Worm (Caenorhabditis elegans) whole organism, L1 larva: ENCODE measurements around the gene C08F1.12.

Experiments
- C04F5.9 ChIP-seq: sonication (generic microtip); optimal IDR thresholded peaks from 2 replicates; lab custom pipeline; 2016; ENCODE audit warnings: missing genetic modification characterization, missing compliant biosample characterization
- C34B4.2 ChIP-seq: sonication (generic microtip); optimal IDR thresholded peaks from 2 replicates; lab custom pipeline; 2017; ENCODE audit warnings: mild to moderate bottlenecking, missing genetic modification characterization, missing compliant biosample characterization
- Y116A8C.19 ChIP-seq: sonication (generic microtip); optimal IDR thresholded peaks from 2 replicates; lab custom pipeline; 2016; ENCODE audit warnings: missing compliant biosample characterization, missing genetic modification characterization, borderline replicate concordance
- aha-1 ChIP-seq: fragments of 150-350 bp; optimal IDR thresholded peaks from 2 replicates; lab custom pipeline; 2014; ENCODE audit warnings: missing biosample characterization, missing genetic modification characterization
- aly-2 ChIP-seq: fragments of 150-350 bp; optimal IDR thresholded peaks from 2 replicates; lab custom pipeline; 2014; ENCODE audit warnings: missing biosample characterization, missing genetic modification characterization
- ama-1 ChIP-seq: fragments of 150-350 bp; optimal IDR thresholded peaks from 2 replicates; lab custom pipeline; 2014
- ceh-63 ChIP-seq: fragments of 200-800 bp; sonication (Bioruptor generic); optimal IDR thresholded peaks from 2 replicates; lab custom pipeline; 2018; ENCODE audit warnings: mild to moderate bottlenecking, missing genetic modification characterization, missing compliant biosample characterization
- ceh-88 ChIP-seq: fragments of 200-800 bp; sonication (Bioruptor generic); IDR thresholded peaks from 2 replicates; pipeline ENCODE4 v1.3.6; 2022; ENCODE audit warnings: missing genetic modification characterization, missing compliant biosample characterization
- ceh-90 ChIP-seq: sonication (generic microtip); optimal IDR thresholded peaks from 2 replicates; lab custom pipeline; 2016; ENCODE audit warnings: missing genetic modification characterization, missing compliant biosample characterization
- ces-1 ChIP-seq: fragments of 150-350 bp; optimal IDR thresholded peaks from 2 replicates; lab custom pipeline; 2014; ENCODE audit warnings: missing biosample characterization, missing genetic modification reagents, missing genetic modification characterization
- dpl-1 ChIP-seq, 3 experiments: fragments of 150-350 bp in 2 of 3; sonication (generic microtip) in 1 of 3; optimal IDR thresholded peaks; 2 replicates each; lab custom pipeline; 2014 to 2017; ENCODE audit warnings: missing biosample characterization in 3 of 3, missing genetic modification characterization in 3 of 3, missing genetic modification reagents in 3 of 3
- dsc-1 ChIP-seq: sonication (generic microtip); optimal IDR thresholded peaks from 2 replicates; lab custom pipeline; 2016; ENCODE audit warnings: mild to moderate bottlenecking, missing genetic modification characterization, missing compliant biosample characterization
- efl-1 ChIP-seq, 4 experiments: fragments of 150-350 bp; optimal IDR thresholded peaks in 3 of 4; peaks in 1 of 4; 1 replicate in 1 of 4; 2 replicates in 3 of 4; lab custom pipeline; 2014; ENCODE audit warnings: missing biosample characterization in 2 of 4, missing genetic modification characterization in 2 of 4, missing genetic modification reagents in 2 of 4
- egl-13 ChIP-seq: sonication (generic microtip); optimal IDR thresholded peaks from 2 replicates; lab custom pipeline; 2016; ENCODE audit warnings: missing genotype, missing genetic modification reagents, missing genetic modification characterization, missing compliant biosample characterization
- egl-27 ChIP-seq, 2 experiments: fragments of 150-350 bp in 1 of 2; sonication (generic microtip); optimal IDR thresholded peaks; 3 replicates each; lab custom pipeline; 2017 to 2018; ENCODE audit warnings: missing biosample characterization in 2 of 2, missing genetic modification characterization in 2 of 2, missing genetic modification reagents in 2 of 2
- elt-2 ChIP-seq: sonication (generic microtip); optimal IDR thresholded peaks from 2 replicates; lab custom pipeline; 2016; ENCODE audit warnings: missing genetic modification characterization, mild to moderate bottlenecking, inconsistent platforms, missing compliant biosample characterization, missing genetic modification reagents
- elt-3 ChIP-seq, 6 experiments: fragments of 150-350 bp in 1 of 6; sonication (generic microtip); optimal IDR thresholded peaks; 2 replicates each; lab custom pipeline; 2017 to 2018; ENCODE audit warnings: missing biosample characterization in 6 of 6, missing genetic modification characterization in 6 of 6, inconsistent platforms in 1 of 6
- ets-5 ChIP-seq: fragments of 200-800 bp; sonication (Bioruptor generic); IDR thresholded peaks from 2 replicates; pipeline ENCODE4 v1.3.6; 2022; ENCODE audit warnings: missing genetic modification characterization, missing compliant biosample characterization
- fkh-10 ChIP-seq: sonication (generic microtip); optimal IDR thresholded peaks from 2 replicates; lab custom pipeline; 2017; ENCODE audit warnings: missing biosample characterization, missing genetic modification reagents, missing genetic modification characterization
- fkh-4 ChIP-seq: sonication (generic microtip); optimal IDR thresholded peaks from 2 replicates; lab custom pipeline; 2016; ENCODE audit warnings: missing compliant biosample characterization, missing genetic modification characterization, borderline replicate concordance
- fkh-8 ChIP-seq: sonication (generic microtip); optimal IDR thresholded peaks from 2 replicates; lab custom pipeline; 2016; ENCODE audit warnings: mild to moderate bottlenecking, missing genetic modification characterization, missing compliant biosample characterization
- grh-1 ChIP-seq: fragments of 200-800 bp; sonication (Bioruptor generic); IDR thresholded peaks from 2 replicates; pipeline ENCODE4 v1.3.6; 2022; ENCODE audit warnings: missing genetic modification reagents, missing genetic modification characterization, missing compliant biosample characterization
- hpl-2 ChIP-seq: fragments of 150-350 bp; optimal IDR thresholded peaks from 2 replicates; lab custom pipeline; 2014; ENCODE audit warnings: missing biosample characterization, missing genetic modification reagents, missing genetic modification characterization
- irx-1 ChIP-seq: sonication (generic microtip); optimal IDR thresholded peaks from 2 replicates; lab custom pipeline; 2016; ENCODE audit warnings: missing genetic modification characterization, missing compliant biosample characterization
- isw-1 ChIP-seq: fragments of 200-800 bp; sonication (Bioruptor generic); IDR thresholded peaks from 2 replicates; pipeline ENCODE4 v1.3.6; 2022; ENCODE audit warnings: missing genetic modification characterization, missing compliant biosample characterization
- lin-14 ChIP-seq: fragments of 200-800 bp; sonication (Bioruptor generic); optimal IDR thresholded peaks from 2 replicates; lab custom pipeline; 2018; ENCODE audit warnings: mild to moderate bottlenecking, missing genetic modification characterization, moderate library complexity, missing compliant biosample characterization
- lin-39 ChIP-seq: fragments of 150-350 bp; optimal IDR thresholded peaks from 2 replicates; lab custom pipeline; 2014; ENCODE audit warnings: missing biosample characterization, missing genetic modification reagents, missing genetic modification characterization
- lir-3 ChIP-seq: sonication (generic microtip); optimal IDR thresholded peaks from 2 replicates; lab custom pipeline; 2016; ENCODE audit warnings: mild to moderate bottlenecking, missing genetic modification characterization, moderate library complexity, missing compliant biosample characterization; ENCODE audit not compliant: poor library complexity
- lsy-2 ChIP-seq, 2 experiments: fragments of 150-350 bp; optimal IDR thresholded peaks; 2 replicates each; lab custom pipeline; 2014; ENCODE audit warnings: missing biosample characterization in 2 of 2, missing genetic modification characterization in 2 of 2
- mdl-1 ChIP-seq, 2 experiments: fragments of 150-350 bp; optimal IDR thresholded peaks; 2 replicates each; lab custom pipeline; 2014 to 2017; ENCODE audit warnings: missing biosample characterization in 2 of 2, missing genetic modification characterization in 2 of 2, inconsistent platforms in 1 of 2
- mef-2 ChIP-seq: fragments of 150-350 bp; optimal IDR thresholded peaks from 2 replicates; lab custom pipeline; 2014; ENCODE audit warnings: missing biosample characterization, missing genetic modification characterization
- mep-1 ChIP-seq: fragments of 150-350 bp; optimal IDR thresholded peaks from 2 replicates; lab custom pipeline; 2014; ENCODE audit warnings: missing biosample characterization, missing genetic modification characterization
- nhr-11 ChIP-seq: fragments of 150-350 bp; optimal IDR thresholded peaks from 2 replicates; lab custom pipeline; 2014; ENCODE audit warnings: missing biosample characterization, missing genetic modification characterization
- nhr-19 ChIP-seq: fragments of 200-800 bp; sonication (Bioruptor generic); conservative IDR thresholded peaks from 2 replicates; pipeline ENCODE4 v1.3.6; 2022; ENCODE audit warnings: missing genetic modification characterization, missing compliant biosample characterization
- nhr-20 ChIP-seq: sonication (generic microtip); optimal IDR thresholded peaks from 2 replicates; lab custom pipeline; 2016; ENCODE audit warnings: mild to moderate bottlenecking, missing genetic modification characterization, missing compliant biosample characterization
- nhr-237 ChIP-seq: fragments of 150-350 bp; optimal IDR thresholded peaks from 2 replicates; lab custom pipeline; 2014; ENCODE audit warnings: missing biosample characterization, missing genetic modification characterization
- nhr-28 ChIP-seq: fragments of 150-350 bp; optimal IDR thresholded peaks from 2 replicates; lab custom pipeline; 2014; ENCODE audit warnings: missing biosample characterization, missing genetic modification characterization
- nhr-47 ChIP-seq: sonication (generic microtip); optimal IDR thresholded peaks from 2 replicates; lab custom pipeline; 2016; ENCODE audit warnings: mild to moderate bottlenecking, missing genetic modification characterization, moderate library complexity, missing compliant biosample characterization
- nhr-85 ChIP-seq: sonication (generic microtip); peaks from one replicate; lab custom pipeline; 2016; ENCODE audit warnings: missing genetic modification characterization, inconsistent platforms, missing compliant biosample characterization
- pag-3 ChIP-seq: sonication (generic microtip); optimal IDR thresholded peaks from 2 replicates; lab custom pipeline; 2017; ENCODE audit warnings: missing genetic modification characterization, mild to moderate bottlenecking, missing compliant biosample characterization, antibody characterized with exemption, borderline replicate concordance; ENCODE audit not compliant: insufficient read depth
- pax-3 ChIP-seq: fragments of 200-800 bp; sonication (Bioruptor generic); optimal IDR thresholded peaks from 2 replicates; lab custom pipeline; 2018; ENCODE audit warnings: mild to moderate bottlenecking, missing genetic modification characterization, moderate library complexity, missing compliant biosample characterization
- pqm-1 ChIP-seq: sonication (generic microtip); optimal IDR thresholded peaks from 3 replicates; lab custom pipeline; 2017; ENCODE audit warnings: missing biosample characterization, missing genetic modification characterization
- skn-1 ChIP-seq: fragments of 150-350 bp; optimal IDR thresholded peaks from 2 replicates; lab custom pipeline; 2014; ENCODE audit warnings: missing biosample characterization, missing genetic modification characterization
- snpc-4 ChIP-seq: fragments of 150-350 bp; optimal IDR thresholded peaks from 2 replicates; lab custom pipeline; 2014; ENCODE audit warnings: missing biosample characterization, missing genetic modification characterization
- snu-23 ChIP-seq: sonication (generic microtip); optimal IDR thresholded peaks from 2 replicates; lab custom pipeline; 2016; ENCODE audit warnings: missing genetic modification characterization, missing compliant biosample characterization
- sptf-1 ChIP-seq: fragments of 150-350 bp; optimal IDR thresholded peaks from 2 replicates; lab custom pipeline; 2014; ENCODE audit warnings: missing biosample characterization, missing genetic modification characterization
- unc-30 ChIP-seq: sonication (generic microtip); optimal IDR thresholded peaks from 2 replicates; lab custom pipeline; 2017; ENCODE audit warnings: missing biosample characterization, missing genetic modification characterization
- unc-62 ChIP-seq: fragments of 150-350 bp; optimal IDR thresholded peaks from 2 replicates; lab custom pipeline; 2014; ENCODE audit warnings: missing biosample characterization, missing genetic modification reagents, missing genetic modification characterization
- unc-86 ChIP-seq: sonication (generic microtip); optimal IDR thresholded peaks from 2 replicates; lab custom pipeline; 2016; ENCODE audit warnings: missing genetic modification characterization, missing compliant biosample characterization
- unc-98 ChIP-seq: fragments of 200-800 bp; sonication (Bioruptor generic); IDR thresholded peaks from 2 replicates; pipeline ENCODE4 v1.3.6; 2022; ENCODE audit warnings: missing genetic modification characterization, missing compliant biosample characterization
- xbp-1 ChIP-seq: sonication (generic microtip); optimal IDR thresholded peaks from 2 replicates; lab custom pipeline; 2016; ENCODE audit warnings: missing genetic modification characterization, missing compliant biosample characterization
- zip-4 ChIP-seq: fragments of 200-800 bp; sonication (Bioruptor generic); optimal IDR thresholded peaks from 2 replicates; lab custom pipeline; 2018; ENCODE audit warnings: mild to moderate bottlenecking, missing genetic modification characterization, moderate library complexity, missing compliant biosample characterization
- ztf-11 ChIP-seq, 2 experiments: sonication (generic microtip); optimal IDR thresholded peaks; 2 replicates each; lab custom pipeline; 2016 to 2017; ENCODE audit warnings: missing genetic modification characterization in 2 of 2, missing biosample characterization in 1 of 2, missing compliant biosample characterization in 1 of 2

The C08F1.12 gene

ce11 chrII:1851716-1852115 is 45.5 kb upstream of the C08F1.12 start (continued):
- TF ChIP-seq fkh-8 (tag; lab: Kevin White, UChicago) = no peak
- no peak for TF ChIP-seq ets-5 (GFP tag; lab: Robert Waterston, UW)
- no peak for TF ChIP-seq unc-62 (GFP tag; lab: Kevin White, UChicago)
- no peak for TF ChIP-seq isw-1 (GFP tag; lab: Robert Waterston, UW)
- no peak for TF ChIP-seq grh-1 (GFP tag; lab: Robert Waterston, UW)
- TF ChIP-seq ceh-63 (GFP tag; lab: Kevin White, UChicago) = no peak
- no peak for TF ChIP-seq C04F5.9
- TF ChIP-seq nhr-237 (tag; lab: Kevin White, UChicago) = no peak
- TF ChIP-seq nhr-20 (tag; lab: Kevin White, UChicago) = peak; percentile 58
- no peak for TF ChIP-seq mep-1 (tag; lab: Kevin White, UChicago)
- no peak for TF ChIP-seq unc-30 (tag; lab: Kevin White, UChicago)
- TF ChIP-seq unc-86 = no peak
- TF ChIP-seq ama-1 (lab: Kevin White, UChicago) = no peak
- no peak for TF ChIP-seq nhr-28
- no peak for TF ChIP-seq snpc-4
- TF ChIP-seq fkh-4 = no peak
- peak in 1 of 2 experiments; percentile 7 for TF ChIP-seq mdl-1 (tag; optimal IDR thresholded peaks at IDR 0.05; lab: Kevin White, UChicago)
- peak; percentile 100 for TF ChIP-seq elt-2
- TF ChIP-seq skn-1 = no peak
- TF ChIP-seq ces-1 (GFP tag; lab: Kevin White, UChicago) = no peak
- TF ChIP-seq elt-3 (tag; optimal IDR thresholded peaks at IDR 0.05; lab: Kevin White, UChicago) = peak in 2 of 6 experiments; percentile 68 to 69
- no peak for TF ChIP-seq nhr-85 (tag; lab: Kevin White, UChicago)
- TF ChIP-seq dsc-1 (tag; lab: Kevin White, UChicago) = no peak
- no peak for TF ChIP-seq dpl-1 (GFP tag; optimal IDR thresholded peaks at IDR 0.05; lab: Kevin White, UChicago)
- TF ChIP-seq C34B4.2 = no peak
- no peak for TF ChIP-seq unc-98 (GFP tag; lab: Robert Waterston, UW)
- TF ChIP-seq hpl-2 (GFP tag; lab: Kevin White, UChicago) = no peak
- no peak for TF ChIP-seq lin-39 (tag; lab: Kevin White, UChicago)
- TF ChIP-seq lsy-2 (tag; optimal IDR thresholded peaks at IDR 0.05; lab: Kevin White, UChicago) = peak in 1 of 2 experiments; percentile 34
- no peak for TF ChIP-seq xbp-1
- TF ChIP-seq ztf-11 (tag; optimal IDR thresholded peaks at IDR 0.05; lab: Kevin White, UChicago) = no peak
- TF ChIP-seq sptf-1 (tag; lab: Kevin White, UChicago) = no peak
- TF ChIP-seq mef-2 (tag; lab: Kevin White, UChicago) = no peak
- no peak for TF ChIP-seq zip-4
- TF ChIP-seq lir-3 = no peak
- TF ChIP-seq egl-27 (tag; optimal IDR thresholded peaks at IDR 0.05; lab: Kevin White, UChicago) = no peak
- TF ChIP-seq nhr-19 = peak; percentile 43; the same call in 1 of the 2 replicates
- no peak for TF ChIP-seq nhr-47 (tag; lab: Kevin White, UChicago)
- no peak for TF ChIP-seq fkh-10 (GFP tag; lab: Kevin White, UChicago)
- TF ChIP-seq pag-3 = no peak
- TF ChIP-seq Y116A8C.19 (tag; lab: Kevin White, UChicago) = no peak
- TF ChIP-seq aly-2 (tag; lab: Kevin White, UChicago) = no peak
- TF ChIP-seq ceh-88 = no peak
- no peak for TF ChIP-seq aha-1 (tag; lab: Kevin White, UChicago)
- no peak for TF ChIP-seq nhr-11 (tag; lab: Kevin White, UChicago)
- TF ChIP-seq lin-14 (GFP tag; lab: Kevin White, UChicago) = peak; percentile 68
- TF ChIP-seq pax-3 (tag; lab: Kevin White, UChicago) = peak; percentile 30
- TF ChIP-seq snu-23 (GFP tag; lab: Kevin White, UChicago) = no peak
- no peak for TF ChIP-seq efl-1 (optimal IDR thresholded peaks at IDR 0.05; lab: Kevin White, UChicago)
- peak in 1 of 2 experiments; percentile 35 for TF ChIP-seq efl-1 (GFP tag; optimal IDR thresholded peaks at IDR 0.05 in 1 of 2; lab: Kevin White, UChicago)
- TF ChIP-seq pqm-1 (tag; lab: Kevin White, UChicago) = peak; percentile 92
- TF ChIP-seq egl-13 (tag; lab: Kevin White, UChicago) = no peak
- TF ChIP-seq irx-1 (tag; lab: Kevin White, UChicago) = no peak
- TF ChIP-seq ceh-90 (tag; lab: Kevin White, UChicago) = no peak
